Worm (Caenorhabditis elegans): ENCODE measurements around the gene F53F4.12.

- TF ChIP-seq ahr-1 (tag; optimal IDR thresholded peaks at IDR 0.05): no peak
- TF ChIP-seq hlh-15 (tag; optimal IDR thresholded peaks at IDR 0.05): no peak
- TF ChIP-seq fkh-6 (tag; optimal IDR thresholded peaks at IDR 0.05): no peak
- TF ChIP-seq ama-1 (optimal IDR thresholded peaks at IDR 0.05): no peak
- TF ChIP-seq F13H6.1 (tag; optimal IDR thresholded peaks at IDR 0.05): no peak
- no peak for TF ChIP-seq zip-5 (tag; optimal IDR thresholded peaks at IDR 0.05)
- no peak for TF ChIP-seq nfya-1 (tag; optimal IDR thresholded peaks at IDR 0.05)
- no peak for TF ChIP-seq lin-11 (tag; optimal IDR thresholded peaks at IDR 0.05)
These were observed 33.4 kb downstream of the F53F4.12 start for ce11 chrV:13659219-13659618.

Data from whole organism, late embryonic.